Worm (Caenorhabditis elegans) whole organism, L4/young adult: ENCODE measurements around the gene samp-1.

Experiments
- dao-5 ChIP-seq: sonication (generic microtip); optimal IDR thresholded peaks from 2 replicates; lab custom pipeline; 2016; ENCODE audit warnings: missing genotype, missing genetic modification characterization, moderate library complexity, missing compliant biosample characterization
- him-1 ChIP-seq: sonication (generic microtip); optimal IDR thresholded peaks from 2 replicates; lab custom pipeline; 2016; ENCODE audit warnings: missing genotype, missing genetic modification reagents, missing genetic modification characterization, missing compliant biosample characterization

DNA sequence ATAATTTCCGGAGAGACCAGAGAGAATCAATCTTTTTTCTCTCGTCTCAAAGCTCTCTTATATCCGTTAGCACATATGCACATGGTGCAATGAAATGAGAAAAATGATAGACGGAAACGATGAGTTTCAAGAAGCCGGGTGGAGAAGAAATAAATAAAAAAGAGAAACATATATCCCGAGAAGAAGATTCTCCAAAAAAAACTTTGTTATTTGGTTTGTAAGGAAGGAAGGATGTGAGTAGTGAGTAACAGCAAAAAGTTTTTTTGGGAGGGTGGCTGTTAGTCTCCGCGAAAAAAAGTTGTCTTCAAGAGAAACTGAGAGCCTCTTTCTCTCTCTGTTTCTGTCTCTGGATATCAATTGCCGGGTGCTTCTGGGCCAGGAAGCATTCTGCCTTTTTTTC lies 14.0 kb downstream of the samp-1 start:
- TF ChIP-seq him-1 (tag; lab: Kevin White, UChicago) (no peak), dao-5 (no peak)
